Worm (Caenorhabditis elegans) whole organism, L1 larva: ENCODE data around the gene sre-54.

Experiments used
- dpl-1 ChIP-seq, 3 experiments: fragments of 150-350 bp in 2 of 3; sonication (generic microtip) in 1 of 3; optimal IDR thresholded peaks; 2 replicates each; lab custom pipeline; 2014 to 2017; ENCODE audit warnings: missing biosample characterization in 3 of 3, missing genetic modification characterization in 3 of 3, missing genetic modification reagents in 3 of 3
- elt-3 ChIP-seq, 6 experiments: fragments of 150-350 bp in 1 of 6; sonication (generic microtip); optimal IDR thresholded peaks; 2 replicates each; lab custom pipeline; 2017 to 2018; ENCODE audit warnings: missing biosample characterization in 6 of 6, missing genetic modification characterization in 6 of 6, inconsistent platforms in 1 of 6
- fkh-10 ChIP-seq: sonication (generic microtip); optimal IDR thresholded peaks from 2 replicates; lab custom pipeline; 2017; ENCODE audit warnings: missing biosample characterization, missing genetic modification reagents, missing genetic modification characterization
- lin-39 ChIP-seq: fragments of 150-350 bp; optimal IDR thresholded peaks from 2 replicates; lab custom pipeline; 2014; ENCODE audit warnings: missing biosample characterization, missing genetic modification reagents, missing genetic modification characterization
- mdl-1 ChIP-seq, 2 experiments: fragments of 150-350 bp; optimal IDR thresholded peaks; 2 replicates each; lab custom pipeline; 2014 to 2017; ENCODE audit warnings: missing biosample characterization in 2 of 2, missing genetic modification characterization in 2 of 2, inconsistent platforms in 1 of 2
- mef-2 ChIP-seq: fragments of 150-350 bp; optimal IDR thresholded peaks from 2 replicates; lab custom pipeline; 2014; ENCODE audit warnings: missing biosample characterization, missing genetic modification characterization
- nhr-12 ChIP-seq: sonication (generic microtip); optimal IDR thresholded peaks from 2 replicates; lab custom pipeline; 2017; ENCODE audit warnings: missing biosample characterization, missing genetic modification characterization
- nhr-71 ChIP-seq: sonication (generic microtip); optimal IDR thresholded peaks from 2 replicates; lab custom pipeline; 2016; ENCODE audit warnings: mild to moderate bottlenecking, missing genetic modification characterization, moderate library complexity, missing compliant biosample characterization
- nhr-77 ChIP-seq: fragments of 150-350 bp; optimal IDR thresholded peaks from 2 replicates; lab custom pipeline; 2014; ENCODE audit warnings: missing biosample characterization, missing genetic modification characterization
- unc-130 ChIP-seq: fragments of 150-350 bp; optimal IDR thresholded peaks from 2 replicates; lab custom pipeline; 2017; ENCODE audit warnings: missing biosample characterization, missing genetic modification characterization, inconsistent platforms
- unc-98 ChIP-seq: fragments of 200-800 bp; sonication (Bioruptor generic); IDR thresholded peaks from 2 replicates; pipeline ENCODE4 v1.3.6; 2022; ENCODE audit warnings: missing genetic modification characterization, missing compliant biosample characterization

DNA sequence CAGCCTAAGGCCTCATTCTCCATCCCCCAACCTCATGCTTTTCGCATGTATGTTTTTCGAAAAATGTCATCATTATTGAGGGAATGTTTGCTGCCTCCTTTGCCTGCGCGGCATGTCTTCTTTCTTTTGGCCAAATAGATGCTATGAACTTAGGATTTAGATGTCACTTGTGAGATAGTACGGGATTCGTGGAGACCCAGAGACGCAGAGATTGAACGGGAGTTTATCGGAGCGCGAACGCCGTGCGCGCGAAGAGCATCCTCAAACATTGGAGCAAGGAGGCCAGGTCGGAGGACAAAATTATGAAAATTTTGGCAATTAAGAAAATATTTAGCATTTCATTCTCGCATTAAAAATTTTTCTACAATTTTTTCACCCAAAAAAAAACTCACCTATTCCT, 16.2 kb downstream of the sre-54 start:
- no peak for TF ChIP-seq unc-98 (GFP tag; lab: Robert Waterston, UW)
- TF ChIP-seq dpl-1 (GFP tag; optimal IDR thresholded peaks at IDR 0.05; lab: Kevin White, UChicago) = no peak
- no peak for TF ChIP-seq fkh-10 (GFP tag; lab: Kevin White, UChicago)
- no peak for TF ChIP-seq elt-3 (tag; optimal IDR thresholded peaks at IDR 0.05; lab: Kevin White, UChicago)
- TF ChIP-seq unc-130 = no peak
- TF ChIP-seq nhr-71 (tag; lab: Kevin White, UChicago) = no peak
- no peak for TF ChIP-seq lin-39 (tag; lab: Kevin White, UChicago)
- no peak for TF ChIP-seq nhr-77 (tag; lab: Kevin White, UChicago)
- no peak for TF ChIP-seq mef-2
- TF ChIP-seq mdl-1 (tag; optimal IDR thresholded peaks at IDR 0.05; lab: Kevin White, UChicago) = no peak
- TF ChIP-seq nhr-12 (tag; lab: Kevin White, UChicago) = no peak
